Fruit fly (Drosophila melanogaster) whole organism, embryonic: ENCODE data around the gene kraken.

Experiments
- BtbVII ChIP-seq: fragments of 200-800 bp; sonication (Bioruptor generic); optimal IDR thresholded peaks from 3 replicates; lab custom pipeline; 2017; ENCODE audit warnings: missing biosample characterization, mild to moderate bottlenecking, missing genetic modification characterization
- CG10366 ChIP-seq: fragments of 200-800 bp; sonication (Bioruptor generic); IDR thresholded peaks from 2 replicates; pipeline ENCODE4 v1.3.6; 2022; ENCODE audit warnings: missing biosample characterization, missing genetic modification characterization
- CG10543 ChIP-seq: fragments of 200-800 bp; sonication (Bioruptor generic); optimal IDR thresholded peaks from 3 replicates; lab custom pipeline; 2017; ENCODE audit warnings: missing biosample characterization, mild to moderate bottlenecking, missing genetic modification characterization, moderate library complexity
- CG11456 ChIP-seq: fragments of 200-800 bp; sonication (Bioruptor generic); IDR thresholded peaks from 3 replicates; pipeline ENCODE4 v1.3.6; 2022; ENCODE audit warnings: missing biosample characterization, missing genetic modification characterization
- CG11696 ChIP-seq: fragments of 200-800 bp; sonication (Bioruptor generic); IDR thresholded peaks from 2 replicates; pipeline ENCODE4 v1.3.6; 2022; ENCODE audit warnings: missing biosample characterization, missing genetic modification characterization
- CG1233 ChIP-seq: fragments of 200-800 bp; sonication (Bioruptor generic); optimal IDR thresholded peaks from 4 replicates; lab custom pipeline; 2018; ENCODE audit warnings: missing biosample characterization, mild to moderate bottlenecking, missing genetic modification characterization
- CG12769 ChIP-seq: fragments of 200-800 bp; sonication (Bioruptor generic); optimal IDR thresholded peaks from 2 replicates; lab custom pipeline; 2019; ENCODE audit warnings: missing biosample characterization, mild to moderate bottlenecking, missing genetic modification characterization, moderate library complexity
- CG14014 ChIP-seq: fragments of 200-800 bp; sonication (Bioruptor generic); IDR thresholded peaks from 2 replicates; pipeline ENCODE4 v1.3.6; 2022; ENCODE audit warnings: missing biosample characterization, missing genetic modification characterization
- CG14860 ChIP-seq: fragments of 200-800 bp; sonication (Bioruptor generic); IDR thresholded peaks from 3 replicates; pipeline ENCODE4 v1.3.6; 2022; ENCODE audit warnings: missing biosample characterization, missing genetic modification characterization; ENCODE audit not compliant: partially characterized antibody
- CG17359 ChIP-seq: fragments of 200-800 bp; sonication (Bioruptor generic); optimal IDR thresholded peaks from 3 replicates; lab custom pipeline; 2018; ENCODE audit warnings: missing biosample characterization, mild to moderate bottlenecking, missing genetic modification characterization, moderate library complexity
- CG17612 ChIP-seq: fragments of 200-800 bp; sonication (Bioruptor generic); IDR thresholded peaks from 2 replicates; pipeline ENCODE4 v1.3.6; 2022; ENCODE audit warnings: missing biosample characterization, missing genetic modification characterization
- CG17802 ChIP-seq: fragments of 200-800 bp; sonication (Bioruptor generic); optimal IDR thresholded peaks from 2 replicates; lab custom pipeline; 2018; ENCODE audit warnings: missing biosample characterization, mild to moderate bottlenecking, missing genetic modification characterization, moderate library complexity
- CG18599 ChIP-seq: fragments of 200-800 bp; sonication (Bioruptor generic); optimal IDR thresholded peaks from 3 replicates; lab custom pipeline; 2017; ENCODE audit warnings: missing biosample characterization, missing genetic modification characterization, mild to moderate bottlenecking, moderate library complexity, missing genetic modification reagents
- CG2116 ChIP-seq: fragments of 200-800 bp; sonication (Bioruptor generic); optimal IDR thresholded peaks from 3 replicates; lab custom pipeline; 2018; ENCODE audit warnings: missing biosample characterization, mild to moderate bottlenecking, missing genetic modification characterization
- CG2678 ChIP-seq: fragments of 200-800 bp; sonication (Bioruptor generic); optimal IDR thresholded peaks from 3 replicates; lab custom pipeline; 2019; ENCODE audit warnings: missing biosample characterization, mild to moderate bottlenecking, missing genetic modification characterization, moderate library complexity
- CG3281 ChIP-seq: fragments of 200-800 bp; sonication (Bioruptor generic); optimal IDR thresholded peaks from 3 replicates; lab custom pipeline; 2017; ENCODE audit warnings: missing biosample characterization, mild to moderate bottlenecking, missing genetic modification characterization
- CG33213 ChIP-seq: fragments of 200-800 bp; sonication (Bioruptor generic); optimal IDR thresholded peaks from 3 replicates; lab custom pipeline; 2016; ENCODE audit warnings: missing biosample characterization, missing genetic modification characterization
- CG3838 ChIP-seq: fragments of 200-800 bp; sonication (Bioruptor generic); optimal IDR thresholded peaks from 3 replicates; lab custom pipeline; 2016; ENCODE audit warnings: missing biosample characterization, missing genetic modification characterization
- CG4328 ChIP-seq: fragments of 200-800 bp; sonication (Bioruptor generic); optimal IDR thresholded peaks from 3 replicates; lab custom pipeline; 2017; ENCODE audit warnings: missing biosample characterization, missing genetic modification reagents, missing genetic modification characterization
- CG4730 ChIP-seq: fragments of 200-800 bp; sonication (Bioruptor generic); IDR thresholded peaks from 2 replicates; pipeline ENCODE4 v1.3.6; 2022; ENCODE audit warnings: missing biosample characterization, missing genetic modification characterization
- CG5953 ChIP-seq: fragments of 200-800 bp; sonication (Bioruptor generic); IDR thresholded peaks from 2 replicates; pipeline ENCODE4 v1.3.6; 2022; ENCODE audit warnings: missing biosample characterization, missing genetic modification characterization
- CG6254 ChIP-seq: fragments of 200-800 bp; sonication (Bioruptor generic); optimal IDR thresholded peaks from 3 replicates; lab custom pipeline; 2017; ENCODE audit warnings: mild to moderate bottlenecking, missing biosample characterization, missing genetic modification reagents, missing genetic modification characterization
- CG6683 ChIP-seq: fragments of 200-800 bp; sonication (Bioruptor generic); optimal IDR thresholded peaks from 2 replicates; lab custom pipeline; 2017; ENCODE audit warnings: missing biosample characterization, mild to moderate bottlenecking, missing genetic modification characterization, missing genetic modification reagents
- CG6765 ChIP-seq: fragments of 200-800 bp; sonication (Bioruptor generic); optimal IDR thresholded peaks from 3 replicates; lab custom pipeline; 2017; ENCODE audit warnings: missing biosample characterization, mild to moderate bottlenecking, missing genetic modification characterization
- CG6813 ChIP-seq: fragments of 200-800 bp; sonication (Bioruptor generic); optimal IDR thresholded peaks from 2 replicates; lab custom pipeline; 2017; ENCODE audit warnings: missing biosample characterization, missing genetic modification characterization, mild to moderate bottlenecking, moderate library complexity, missing genetic modification reagents
- Camta ChIP-seq: fragments of 200-800 bp; sonication (Bioruptor generic); optimal IDR thresholded peaks from 2 replicates; lab custom pipeline; 2016; ENCODE audit warnings: missing biosample characterization, missing genetic modification characterization
- HLHmδ ChIP-seq: fragments of 200-800 bp; sonication (Bioruptor generic); optimal IDR thresholded peaks from 2 replicates; lab custom pipeline; 2018; ENCODE audit warnings: missing biosample characterization, mild to moderate bottlenecking, missing genetic modification characterization, moderate library complexity
- Hmr ChIP-seq: fragments of 200-800 bp; sonication (Bioruptor generic); optimal IDR thresholded peaks from 3 replicates; lab custom pipeline; 2017; ENCODE audit warnings: mild to moderate bottlenecking, missing biosample characterization, missing genetic modification reagents, missing genetic modification characterization
- Lhr ChIP-seq: fragments of 200-800 bp; sonication (Bioruptor generic); optimal IDR thresholded peaks from 3 replicates; lab custom pipeline; 2017; ENCODE audit warnings: mild to moderate bottlenecking, missing biosample characterization, missing genetic modification reagents, missing genetic modification characterization
- MTF-1 ChIP-seq: fragments of 200-800 bp; sonication (Bioruptor generic); optimal IDR thresholded peaks from 2 replicates; lab custom pipeline; 2018; ENCODE audit warnings: missing biosample characterization, mild to moderate bottlenecking, missing genetic modification characterization, borderline replicate concordance
- Med ChIP-seq: fragments of 200-800 bp; sonication (Bioruptor generic); peaks from one replicate; lab custom pipeline; 2016; ENCODE audit warnings: missing biosample characterization, missing genetic modification characterization, mild to moderate bottlenecking, inconsistent platforms, moderate library complexity
- NC2α ChIP-seq: fragments of 200-800 bp; sonication (Bioruptor generic); optimal IDR thresholded peaks from 2 replicates; lab custom pipeline; 2016; ENCODE audit warnings: missing biosample characterization, missing genetic modification characterization
- YL-1 ChIP-seq: fragments of 200-800 bp; sonication (Bioruptor generic); optimal IDR thresholded peaks from 3 replicates; lab custom pipeline; 2017; ENCODE audit warnings: missing biosample characterization, mild to moderate bottlenecking, missing genetic modification characterization
- bcd ChIP-seq: fragments of 200-800 bp; sonication (Bioruptor generic); optimal IDR thresholded peaks from 2 replicates; lab custom pipeline; 2017; ENCODE audit warnings: missing biosample characterization, mild to moderate bottlenecking, missing genetic modification characterization
- dpn ChIP-seq, 2 experiments: fragments of 200-800 bp; sonication (Bioruptor generic); optimal IDR thresholded peaks; 3 replicates each; lab custom pipeline; 2016; ENCODE audit warnings: missing biosample characterization in 2 of 2, missing genetic modification characterization in 2 of 2
- dysf ChIP-seq: fragments of 200-800 bp; sonication (Bioruptor generic); IDR thresholded peaks from 3 replicates; pipeline ENCODE4 v1.3.6; 2022; ENCODE audit warnings: missing biosample characterization, missing genetic modification characterization
- esg ChIP-seq: fragments of 200-800 bp; sonication (Bioruptor generic); conservative IDR thresholded peaks from 2 replicates; pipeline ENCODE4 v1.3.6; 2022; ENCODE audit warnings: missing biosample characterization, missing genetic modification characterization
- fd64A ChIP-seq: fragments of 200-800 bp; sonication (Bioruptor generic); optimal IDR thresholded peaks from 3 replicates; lab custom pipeline; 2018; ENCODE audit warnings: missing biosample characterization, mild to moderate bottlenecking, missing genetic modification characterization
- kni ChIP-seq: fragments of 200-800 bp; sonication (Bioruptor generic); optimal IDR thresholded peaks from 3 replicates; lab custom pipeline; 2017; ENCODE audit warnings: mild to moderate bottlenecking, missing biosample characterization, missing genetic modification reagents, missing genetic modification characterization
- lbe ChIP-seq: fragments of 200-800 bp; sonication (Bioruptor generic); optimal IDR thresholded peaks from 2 replicates; lab custom pipeline; 2016; ENCODE audit warnings: missing biosample characterization, mild to moderate bottlenecking, missing genetic modification characterization
- onecut ChIP-seq: fragments of 200-800 bp; sonication (Bioruptor generic); IDR thresholded peaks from 2 replicates; pipeline ENCODE4 v1.3.6; 2022; ENCODE audit warnings: missing biosample characterization, missing genetic modification characterization
- otp ChIP-seq: fragments of 200-800 bp; sonication (Bioruptor generic); IDR thresholded peaks from 3 replicates; pipeline ENCODE4, ENCODE4 v1.3.6; 2022; ENCODE audit warnings: missing biosample characterization, missing genetic modification characterization
- pfk ChIP-seq: fragments of 200-800 bp; sonication (Bioruptor generic); optimal IDR thresholded peaks from 2 replicates; lab custom pipeline; 2018; ENCODE audit warnings: missing biosample characterization, mild to moderate bottlenecking, missing genetic modification characterization, moderate library complexity
- pho ChIP-seq: fragments of 200-800 bp; sonication (Bioruptor generic); optimal IDR thresholded peaks from 2 replicates; lab custom pipeline; 2016; ENCODE audit warnings: missing biosample characterization, missing genetic modification characterization
- unc-4 ChIP-seq: fragments of 200-800 bp; sonication (Bioruptor generic); IDR thresholded peaks from 2 replicates; pipeline ENCODE4 v1.3.6; 2022; ENCODE audit warnings: missing biosample characterization, missing genetic modification characterization; ENCODE audit not compliant: partially characterized antibody
- wek ChIP-seq: fragments of 200-800 bp; sonication (Bioruptor generic); optimal IDR thresholded peaks from 3 replicates; lab custom pipeline; 2018; ENCODE audit warnings: missing biosample characterization, mild to moderate bottlenecking, missing genetic modification characterization, moderate library complexity
- zfh1 ChIP-seq: fragments of 200-800 bp; sonication (Bioruptor generic); IDR thresholded peaks from 3 replicates; pipeline ENCODE4 v1.3.6; 2022; ENCODE audit warnings: missing biosample characterization, missing genetic modification characterization

The kraken gene

dm6 chr2L:855052-855547 lies 2.5 kb downstream of the kraken start, which contains the start of gene CG13949 (continued):
- TF ChIP-seq CG6683, result no peak

dm6 chr2L:856001-856400 lies 3.4 kb downstream of the kraken start:
- TF ChIP-seq CG11696 (peak; percentile 21; the same call in 1 of the 2 replicates), CG2678 (tag; lab: Kevin White, UChicago) (peak; percentile 41), CG18599 (GFP tag; lab: Kevin White, UChicago) (peak; percentile 77), CG4328 (peak; percentile 52), lbe (GFP tag; lab: Kevin White, UChicago) (peak; percentile 59), CG2116 (GFP tag; lab: Kevin White, UChicago) (no peak), unc-4 (GFP tag; lab: Robert Waterston, UW) (no peak), CG12769 (tag; lab: Kevin White, UChicago) (peak; percentile 60), CG17802 (tag; lab: Kevin White, UChicago) (no peak), dpn (GFP tag; optimal IDR thresholded peaks at IDR 0.05; lab: Kevin White, UChicago) (no peak), dysf (GFP tag; lab: Robert Waterston, UW) (0 out of 3 replicates have a peak, but pooled peaks have one; percentile 10), CG14014 (GFP tag; lab: Robert Waterston, UW) (0 out of 2 replicates have a peak, but pooled peaks have one; percentile 19), CG10366 (no peak), MTF-1 (GFP tag; lab: Kevin White, UChicago) (peak; percentile 48), wek (GFP tag; lab: Kevin White, UChicago) (peak; percentile 25), CG33213 (GFP tag; lab: Kevin White, UChicago) (peak; percentile 3), CG3281 (GFP tag; lab: Kevin White, UChicago) (peak; percentile 29), NC2α (no peak), onecut (GFP tag; lab: Robert Waterston, UW) (0 out of 2 replicates have a peak, but pooled peaks have one; percentile 32), Camta (GFP tag; lab: Kevin White, UChicago) (no peak), YL-1 (peak; percentile 3), fd64A (GFP tag; lab: Kevin White, UChicago) (peak; percentile 60), CG6765 (GFP tag; lab: Kevin White, UChicago) (no peak), zfh1 (GFP tag; lab: Robert Waterston, UW) (peak; percentile 37; the same call in 1 of the 3 replicates), CG4730 (GFP tag; lab: Robert Waterston, UW) (no peak), Lhr (GFP tag; lab: Kevin White, UChicago) (no peak), CG3838 (GFP tag; lab: Kevin White, UChicago) (no peak), CG6813 (GFP tag; lab: Kevin White, UChicago) (peak; percentile 62), CG17612 (GFP tag; lab: Robert Waterston, UW) (no peak), otp (GFP tag; lab: Robert Waterston, UW) (0 out of 3 replicates have a peak, but pooled peaks have one; percentile 50), esg (GFP tag; lab: Robert Waterston, UW) (no peak), HLHmδ (GFP tag; lab: Kevin White, UChicago) (peak; percentile 74), CG14860 (GFP tag; lab: Robert Waterston, UW) (no peak), CG1233 (GFP tag; lab: Kevin White, UChicago) (peak; percentile 36), Hmr (GFP tag; lab: Kevin White, UChicago) (peak; percentile 14), CG5953 (no peak), pfk (peak; percentile 16), kni (GFP tag; lab: Kevin White, UChicago) (peak; percentile 50), pho (GFP tag; lab: Kevin White, UChicago) (no peak), CG11456 (0 out of 3 replicates have a peak, but pooled peaks have one; percentile 3), CG17359 (peak; percentile 19), CG10543 (peak; percentile 40), bcd (no peak), Med (GFP tag; lab: Kevin White, UChicago) (peak; percentile 75), BtbVII (GFP tag; lab: Kevin White, UChicago) (peak; percentile 15), CG6254 (GFP tag; lab: Kevin White, UChicago) (peak; percentile 21)
